Worm (Caenorhabditis elegans) whole organism, L2 larva: ENCODE measurements around the gene dcap-2.
A peak's percentile ranks its signal among the peaks of the same experiment; 100 is the strongest.

Source experiments
- C34F6.9 ChIP-seq: fragments of 150-350 bp; optimal IDR thresholded peaks from 2 replicates; lab custom pipeline; 2014; ENCODE audit warnings: missing biosample characterization, missing genetic modification characterization
- R02D3.7 ChIP-seq: fragments of 150-350 bp; optimal IDR thresholded peaks from 2 replicates; lab custom pipeline; 2014; ENCODE audit warnings: missing biosample characterization, missing genetic modification characterization
- Y55F3AM.14 ChIP-seq: fragments of 200-800 bp; sonication (Bioruptor generic); optimal IDR thresholded peaks from 2 replicates; lab custom pipeline; 2018; ENCODE audit warnings: mild to moderate bottlenecking, missing genetic modification characterization, missing compliant biosample characterization
- ama-1 ChIP-seq: fragments of 150-350 bp; optimal IDR thresholded peaks from 2 replicates; lab custom pipeline; 2018; ENCODE audit warnings: inconsistent platforms
- ceh-16 ChIP-seq: fragments of 150-350 bp; optimal IDR thresholded peaks from 2 replicates; lab custom pipeline; 2014; ENCODE audit warnings: missing biosample characterization, missing genetic modification characterization
- ceh-82 ChIP-seq: fragments of 150-350 bp; optimal IDR thresholded peaks from 2 replicates; lab custom pipeline; 2014; ENCODE audit warnings: missing biosample characterization, missing genetic modification characterization
- crh-2 ChIP-seq: sonication (generic microtip); optimal IDR thresholded peaks from 2 replicates; lab custom pipeline; 2017; ENCODE audit warnings: missing biosample characterization, missing genetic modification characterization
- dmd-4 ChIP-seq: sonication (generic microtip); optimal IDR thresholded peaks from 2 replicates; lab custom pipeline; 2017; ENCODE audit warnings: missing biosample characterization, missing genetic modification characterization
- egl-27 ChIP-seq: sonication (generic microtip); optimal IDR thresholded peaks from 3 replicates; lab custom pipeline; 2017; ENCODE audit warnings: missing biosample characterization, missing genetic modification reagents, missing genetic modification characterization
- elt-1 ChIP-seq: fragments of 150-350 bp; optimal IDR thresholded peaks from 2 replicates; lab custom pipeline; 2014; ENCODE audit warnings: missing biosample characterization, missing genetic modification characterization
- fos-1 ChIP-seq: fragments of 150-350 bp; optimal IDR thresholded peaks from 2 replicates; lab custom pipeline; 2014; ENCODE audit warnings: missing biosample characterization, missing genetic modification characterization
- gmeb-1 ChIP-seq: fragments of 150-350 bp; optimal IDR thresholded peaks from 2 replicates; lab custom pipeline; 2014; ENCODE audit warnings: missing biosample characterization, missing genetic modification characterization
- lin-13 ChIP-seq: fragments of 150-350 bp; optimal IDR thresholded peaks from 2 replicates; lab custom pipeline; 2014; ENCODE audit warnings: missing biosample characterization, missing genetic modification reagents, missing genetic modification characterization
- lsy-2 ChIP-seq, 2 experiments: fragments of 150-350 bp in 1 of 2; sonication (generic microtip) in 1 of 2; optimal IDR thresholded peaks; 2 replicates each; lab custom pipeline; 2014 to 2017; ENCODE audit warnings: missing biosample characterization in 2 of 2, missing genetic modification characterization in 2 of 2
- mab-5 ChIP-seq: fragments of 150-350 bp; optimal IDR thresholded peaks from 2 replicates; lab custom pipeline; 2014; ENCODE audit warnings: missing biosample characterization, missing genetic modification characterization
- mbf-1 ChIP-seq: sonication (generic microtip); optimal IDR thresholded peaks from 2 replicates; lab custom pipeline; 2017; ENCODE audit warnings: missing biosample characterization, missing genetic modification characterization
- mdl-1 ChIP-seq, 2 experiments: fragments of 150-350 bp in 1 of 2; sonication (generic microtip) in 1 of 2; optimal IDR thresholded peaks; 2 replicates each; lab custom pipeline; 2017; ENCODE audit warnings: missing biosample characterization in 2 of 2, missing genetic modification characterization in 2 of 2
- nhr-11 ChIP-seq: fragments of 150-350 bp; optimal IDR thresholded peaks from 2 replicates; lab custom pipeline; 2014; ENCODE audit warnings: missing biosample characterization, missing genetic modification characterization
- nhr-129 ChIP-seq: fragments of 150-350 bp; optimal IDR thresholded peaks from 2 replicates; lab custom pipeline; 2014; ENCODE audit warnings: missing biosample characterization, missing genetic modification characterization
- nhr-21 ChIP-seq: fragments of 150-350 bp; optimal IDR thresholded peaks from 2 replicates; lab custom pipeline; 2014; ENCODE audit warnings: missing biosample characterization, missing genetic modification characterization
- nhr-237 ChIP-seq: fragments of 150-350 bp; optimal IDR thresholded peaks from 2 replicates; lab custom pipeline; 2014; ENCODE audit warnings: missing biosample characterization, missing genetic modification characterization
- nhr-77 ChIP-seq: fragments of 150-350 bp; optimal IDR thresholded peaks from 2 replicates; lab custom pipeline; 2014; ENCODE audit warnings: missing biosample characterization, missing genetic modification characterization
- sem-4 ChIP-seq: fragments of 150-350 bp; optimal IDR thresholded peaks from 2 replicates; lab custom pipeline; 2014; ENCODE audit warnings: missing biosample characterization, missing genetic modification reagents, missing genetic modification characterization
- skn-1 ChIP-seq: sonication (generic microtip); optimal IDR thresholded peaks from 2 replicates; lab custom pipeline; 2017; ENCODE audit warnings: missing biosample characterization, missing genetic modification characterization
- sma-3 ChIP-seq: sonication (generic microtip); optimal IDR thresholded peaks from 2 replicates; lab custom pipeline; 2016; ENCODE audit warnings: missing genetic modification reagents, missing genetic modification characterization, missing compliant biosample characterization
- sma-9 ChIP-seq, 2 experiments: fragments of 150-350 bp in 1 of 2; sonication (generic microtip) in 1 of 2; optimal IDR thresholded peaks; 2 replicates each; lab custom pipeline; 2014 to 2016; ENCODE audit warnings: missing genetic modification characterization in 2 of 2, mild to moderate bottlenecking in 1 of 2, missing biosample characterization in 1 of 2, missing compliant biosample characterization in 1 of 2, missing genetic modification reagents in 1 of 2, moderate library complexity in 1 of 2
- snpc-4 ChIP-seq: fragments of 150-350 bp; optimal IDR thresholded peaks from 2 replicates; lab custom pipeline; 2014; ENCODE audit warnings: missing biosample characterization, missing genetic modification characterization
- unc-55 ChIP-seq: fragments of 150-350 bp; sonication (generic microtip); optimal IDR thresholded peaks from 3 replicates; lab custom pipeline; 2014; ENCODE audit warnings: missing biosample characterization, missing genetic modification reagents, missing genetic modification characterization
- unc-62 ChIP-seq: fragments of 150-350 bp; optimal IDR thresholded peaks from 2 replicates; lab custom pipeline; 2014; ENCODE audit warnings: missing biosample characterization, missing genetic modification reagents, missing genetic modification characterization
- ztf-1 ChIP-seq: fragments of 200-800 bp; sonication (Bioruptor generic); conservative IDR thresholded peaks from 2 replicates; pipeline ENCODE4 v1.3.6; 2022; ENCODE audit warnings: missing genetic modification characterization, missing compliant biosample characterization
- ztf-11 ChIP-seq: sonication (generic microtip); optimal IDR thresholded peaks from 2 replicates; lab custom pipeline; 2017; ENCODE audit warnings: missing biosample characterization, missing genetic modification characterization

The dcap-2 gene

DNA sequence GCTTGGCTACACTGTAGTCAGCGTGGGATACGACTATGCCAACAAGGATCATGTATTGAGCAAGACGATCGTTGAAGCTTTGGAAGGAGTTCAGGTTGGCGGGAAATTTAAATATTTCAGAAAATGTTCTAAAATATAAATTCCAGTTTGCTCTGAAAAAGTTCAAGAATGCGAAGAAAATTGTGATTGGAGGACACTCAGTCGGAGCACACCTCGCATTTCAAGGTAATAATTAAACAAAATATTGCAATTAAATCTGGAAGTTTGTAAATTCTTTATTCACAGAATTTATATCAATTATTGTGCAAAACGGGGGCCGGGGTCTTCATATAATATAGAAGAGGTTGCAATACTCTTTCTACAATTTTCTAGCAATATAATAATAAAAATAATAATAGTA, 11.6 kb downstream of the dcap-2 start:
- no peak for TF ChIP-seq lin-13 (GFP tag; lab: Kevin White, UChicago)
- TF ChIP-seq unc-62 (GFP tag; lab: Kevin White, UChicago), result no peak
- TF ChIP-seq nhr-21 (tag; lab: Kevin White, UChicago), result no peak
- no peak for TF ChIP-seq ama-1 (lab: Kevin White, UChicago)
- no peak for TF ChIP-seq crh-2
- TF ChIP-seq lsy-2 (tag; optimal IDR thresholded peaks at IDR 0.05; lab: Kevin White, UChicago), result no peak
- TF ChIP-seq mdl-1 (tag; optimal IDR thresholded peaks at IDR 0.05; lab: Kevin White, UChicago), result no peak
- no peak for TF ChIP-seq ztf-1
- no peak for TF ChIP-seq mab-5 (tag; lab: Kevin White, UChicago)
- TF ChIP-seq gmeb-1, result no peak

ce11 chrIV:13508924-13509323, 12.7 kb downstream of the dcap-2 start, which contains the start of gene afmd-2:
TSS of gene afmd-2 (plus strand) at chrIV:13509224.
- no peak for TF ChIP-seq sem-4
- TF ChIP-seq fos-1 (tag; lab: Kevin White, UChicago), result peak; percentile 29

- TF ChIP-seq nhr-77 (tag; lab: Kevin White, UChicago) (no peak), mbf-1 (tag; lab: Kevin White, UChicago) (no peak), fos-1 (tag; lab: Kevin White, UChicago) (no peak), sma-3 (GFP tag; lab: Kevin White, UChicago) (no peak), elt-1 (no peak), skn-1 (no peak), R02D3.7 (tag; lab: Kevin White, UChicago) (no peak), lin-13 (GFP tag; lab: Kevin White, UChicago) (no peak), egl-27 (tag; lab: Kevin White, UChicago) (no peak), ztf-11 (no peak), unc-55 (GFP tag; lab: Kevin White, UChicago) (no peak), ama-1 (lab: Kevin White, UChicago) (no peak), ceh-82 (tag; lab: Kevin White, UChicago) (no peak), nhr-11 (tag; lab: Kevin White, UChicago) (no peak), sma-9 (GFP tag; optimal IDR thresholded peaks at IDR 0.05; lab: Kevin White, UChicago) (no peak), sma-9 (tag; optimal IDR thresholded peaks at IDR 0.05; lab: Kevin White, UChicago) (no peak), Y55F3AM.14 (GFP tag; lab: Kevin White, UChicago) (no peak), nhr-129 (tag; lab: Kevin White, UChicago) (no peak), snpc-4 (tag; lab: Kevin White, UChicago) (no peak), ceh-16 (tag; lab: Kevin White, UChicago) (no peak)
These were observed 16.0 kb downstream of the dcap-2 start, which contains the start of gene nlp-17 for ce11 chrIV:13505662-13506061. TSS of gene nlp-17 (minus strand) at chrIV:13505762.

DNA sequence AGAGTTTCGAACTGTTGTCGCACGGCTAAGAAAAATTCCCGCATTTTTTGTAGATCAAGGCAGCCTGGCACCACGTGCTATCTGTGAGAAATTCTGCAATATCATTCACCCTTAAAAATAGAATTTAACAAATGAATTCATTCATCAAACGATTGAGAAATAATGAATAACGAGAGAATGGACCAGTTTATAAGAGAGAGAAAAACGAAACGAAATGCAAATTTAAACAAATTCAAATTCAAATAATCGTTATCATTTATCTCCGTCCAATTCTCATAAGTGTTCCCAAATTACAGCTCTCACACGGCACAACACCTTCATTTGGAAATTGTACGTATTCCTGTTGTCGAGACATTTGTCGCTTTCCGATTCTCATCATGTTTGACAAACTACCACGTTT, 16.5 kb downstream of the dcap-2 start, which contains the start of gene seld-1:
Gene seld-1, plus strand, starts transcription at position 301 of the 400 bp plus-strand sequence.
- no peak for TF ChIP-seq sma-9 (GFP tag; optimal IDR thresholded peaks at IDR 0.05; lab: Kevin White, UChicago)
- TF ChIP-seq sma-9 (tag; optimal IDR thresholded peaks at IDR 0.05; lab: Kevin White, UChicago), result no peak
- no peak for TF ChIP-seq unc-62 (GFP tag; lab: Kevin White, UChicago)
- no peak for TF ChIP-seq ceh-16 (tag; lab: Kevin White, UChicago)
- no peak for TF ChIP-seq dmd-4 (tag; lab: Kevin White, UChicago)
- no peak for TF ChIP-seq C34F6.9 (tag; lab: Kevin White, UChicago)
- no peak for TF ChIP-seq ztf-1
- TF ChIP-seq ztf-11, result no peak

DNA sequence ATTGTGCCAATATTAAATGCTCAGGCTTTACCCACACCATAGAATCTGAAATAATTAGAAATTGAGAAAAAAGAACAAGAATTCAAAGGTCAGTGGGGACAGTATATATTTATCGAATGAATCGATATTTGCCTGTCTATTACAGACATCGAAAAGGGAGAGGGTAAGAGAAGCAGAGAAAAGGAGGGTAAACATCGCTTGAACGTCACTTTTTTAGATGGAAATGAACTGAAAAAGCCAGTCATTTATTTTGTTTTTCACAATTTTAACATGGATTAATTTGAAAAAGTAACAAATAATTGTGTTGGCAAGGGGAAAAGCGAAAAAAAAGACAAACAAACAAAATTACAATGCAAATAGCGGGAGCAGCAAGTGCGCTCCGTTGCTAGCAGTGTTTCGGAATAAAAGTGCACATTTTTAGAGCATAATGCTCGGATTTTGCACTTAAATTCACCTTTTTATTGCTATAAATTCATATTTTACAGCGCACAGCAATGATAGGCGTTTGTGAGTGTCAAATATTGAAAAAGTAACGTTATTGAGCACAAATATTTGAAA, 18.8 kb downstream of the dcap-2 start, which contains the start of gene tbc-9:
Gene tbc-9, minus strand, starts transcription at position 51 of the 558 bp plus-strand sequence.
- TF ChIP-seq nhr-129 (tag; lab: Kevin White, UChicago), result peak; percentile 42
- no peak for TF ChIP-seq Y55F3AM.14 (GFP tag; lab: Kevin White, UChicago)
- peak; percentile 19 for TF ChIP-seq C34F6.9 (tag; lab: Kevin White, UChicago)
- TF ChIP-seq unc-55 (GFP tag; lab: Kevin White, UChicago), result peak; percentile 18

ce11 chrIV:13493719-13494118, 28.0 kb downstream of the dcap-2 start:
- TF ChIP-seq nhr-129 (tag; lab: Kevin White, UChicago) (peak; percentile 34), nhr-237 (no peak)
